Worm (Caenorhabditis elegans) whole organism, late embryonic: Measurements from ENCODE around the gene F23G4.1.

ENCODE experiments used
- ama-1 ChIP-seq: fragments of 150-350 bp; optimal IDR thresholded peaks from 2 replicates; lab custom pipeline; 2014
- ceh-31 ChIP-seq: sonication (generic microtip); optimal IDR thresholded peaks from 2 replicates; lab custom pipeline; 2016; ENCODE audit warnings: missing genetic modification characterization, missing compliant biosample characterization
- elt-2 ChIP-seq: sonication (generic microtip); optimal IDR thresholded peaks from 2 replicates; lab custom pipeline; 2016; ENCODE audit warnings: missing genetic modification reagents, missing genetic modification characterization, missing compliant biosample characterization
- fkh-10 ChIP-seq: fragments of 150-350 bp; optimal IDR thresholded peaks from 2 replicates; lab custom pipeline; 2014; ENCODE audit warnings: missing biosample characterization, missing genetic modification reagents, missing genetic modification characterization
- fkh-6 ChIP-seq: sonication (generic microtip); optimal IDR thresholded peaks from 2 replicates; lab custom pipeline; 2016; ENCODE audit warnings: missing genetic modification characterization, missing compliant biosample characterization
- nhr-11 ChIP-seq: fragments of 150-350 bp; optimal IDR thresholded peaks from 2 replicates; lab custom pipeline; 2014; ENCODE audit warnings: missing biosample characterization, missing genetic modification characterization
- pha-4 ChIP-seq: fragments of 150-350 bp; optimal IDR thresholded peaks from 2 replicates; lab custom pipeline; 2018; ENCODE audit warnings: missing biosample characterization, missing genetic modification reagents, missing genetic modification characterization
- pros-1 ChIP-seq: fragments of 150-350 bp; optimal IDR thresholded peaks from 2 replicates; lab custom pipeline; 2014; ENCODE audit warnings: missing biosample characterization, missing genetic modification reagents, missing genetic modification characterization
- rnt-1 ChIP-seq: sonication (generic microtip); optimal IDR thresholded peaks from 2 replicates; lab custom pipeline; 2016; ENCODE audit warnings: missing genetic modification characterization, missing compliant biosample characterization
- tbx-2 ChIP-seq: sonication (generic microtip); optimal IDR thresholded peaks from 2 replicates; lab custom pipeline; 2016; ENCODE audit warnings: missing genetic modification characterization, missing compliant biosample characterization

DNA sequence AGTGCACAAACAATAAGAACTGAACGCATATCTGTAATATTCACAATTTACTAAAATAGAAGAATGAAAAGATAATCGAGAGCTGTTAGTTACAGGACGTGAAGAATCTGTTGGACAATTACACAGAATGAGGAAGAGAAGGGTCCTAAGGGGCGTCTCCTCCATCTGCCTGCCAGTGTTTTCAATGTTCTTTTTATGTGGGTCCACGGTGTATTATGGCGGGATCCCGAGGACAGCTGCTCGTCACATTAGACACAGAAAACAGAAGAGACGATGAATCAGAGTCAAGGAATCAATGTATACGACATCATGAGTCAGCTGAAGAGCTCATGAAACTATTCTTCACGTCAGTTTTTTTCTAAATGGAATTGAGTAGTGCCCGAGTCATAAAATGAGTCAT lies 5.9 kb downstream of the F23G4.1 start, which contains the start of gene ttr-6:
- no peak for TF ChIP-seq fkh-6 (tag; lab: Kevin White, UChicago)
- TF ChIP-seq elt-2 (tag; lab: Kevin White, UChicago) = no peak
- TF ChIP-seq fkh-10 (GFP tag; lab: Kevin White, UChicago) = no peak
- TF ChIP-seq tbx-2 (tag; lab: Kevin White, UChicago) = no peak
- TF ChIP-seq pha-4 = no peak
- TF ChIP-seq rnt-1 = no peak
- no peak for TF ChIP-seq nhr-11 (tag; lab: Kevin White, UChicago)
- TF ChIP-seq ama-1 (lab: Kevin White, UChicago) = no peak
- no peak for TF ChIP-seq ceh-31 (tag; lab: Kevin White, UChicago)
- no peak for TF ChIP-seq pros-1
